Worm (Caenorhabditis elegans) whole organism, L2 larva: ENCODE results near the gene nhr-97.

ENCODE experiments used
- C34F6.9 ChIP-seq: fragments of 150-350 bp; optimal IDR thresholded peaks from 2 replicates; lab custom pipeline; 2014; ENCODE audit warnings: missing biosample characterization, missing genetic modification characterization
- F13H6.1 ChIP-seq: sonication (generic microtip); optimal IDR thresholded peaks from 2 replicates; lab custom pipeline; 2016; ENCODE audit warnings: missing genetic modification characterization, missing compliant biosample characterization
- R02D3.7 ChIP-seq: fragments of 150-350 bp; optimal IDR thresholded peaks from 2 replicates; lab custom pipeline; 2014; ENCODE audit warnings: missing biosample characterization, missing genetic modification characterization
- ama-1 ChIP-seq: fragments of 150-350 bp; optimal IDR thresholded peaks from 2 replicates; lab custom pipeline; 2018; ENCODE audit warnings: inconsistent platforms
- egl-27 ChIP-seq: sonication (generic microtip); optimal IDR thresholded peaks from 3 replicates; lab custom pipeline; 2017; ENCODE audit warnings: missing biosample characterization, missing genetic modification reagents, missing genetic modification characterization
- fos-1 ChIP-seq: fragments of 150-350 bp; optimal IDR thresholded peaks from 2 replicates; lab custom pipeline; 2014; ENCODE audit warnings: missing biosample characterization, missing genetic modification characterization
- lsy-2 ChIP-seq, 2 experiments: fragments of 150-350 bp in 1 of 2; sonication (generic microtip) in 1 of 2; optimal IDR thresholded peaks; 2 replicates each; lab custom pipeline; 2014 to 2017; ENCODE audit warnings: missing biosample characterization in 2 of 2, missing genetic modification characterization in 2 of 2
- nhr-12 ChIP-seq: fragments of 150-350 bp; optimal IDR thresholded peaks from 2 replicates; lab custom pipeline; 2014; ENCODE audit warnings: missing biosample characterization, missing genetic modification characterization
- nhr-237 ChIP-seq: fragments of 150-350 bp; optimal IDR thresholded peaks from 2 replicates; lab custom pipeline; 2014; ENCODE audit warnings: missing biosample characterization, missing genetic modification characterization
- nhr-77 ChIP-seq: fragments of 150-350 bp; optimal IDR thresholded peaks from 2 replicates; lab custom pipeline; 2014; ENCODE audit warnings: missing biosample characterization, missing genetic modification characterization
- sem-4 ChIP-seq: fragments of 150-350 bp; optimal IDR thresholded peaks from 2 replicates; lab custom pipeline; 2014; ENCODE audit warnings: missing biosample characterization, missing genetic modification reagents, missing genetic modification characterization
- unc-55 ChIP-seq: fragments of 150-350 bp; sonication (generic microtip); optimal IDR thresholded peaks from 3 replicates; lab custom pipeline; 2014; ENCODE audit warnings: missing biosample characterization, missing genetic modification reagents, missing genetic modification characterization
- unc-62 ChIP-seq: fragments of 150-350 bp; optimal IDR thresholded peaks from 2 replicates; lab custom pipeline; 2014; ENCODE audit warnings: missing biosample characterization, missing genetic modification reagents, missing genetic modification characterization
- ztf-4 ChIP-seq: fragments of 150-350 bp; optimal IDR thresholded peaks from 2 replicates; lab custom pipeline; 2014; ENCODE audit warnings: missing biosample characterization, missing genetic modification characterization

ce11 chrIV:9789496-9789895 is 32.1 kb downstream of the nhr-97 start, which contains the start of gene T13F2.4:
- TF ChIP-seq unc-55 (no peak), R02D3.7 (tag; lab: Kevin White, UChicago) (no peak), ztf-4 (tag; lab: Kevin White, UChicago) (no peak), sem-4 (tag; lab: Kevin White, UChicago) (no peak), nhr-12 (tag; lab: Kevin White, UChicago) (no peak), nhr-237 (tag; lab: Kevin White, UChicago) (no peak), ama-1 (lab: Kevin White, UChicago) (no peak), fos-1 (tag; lab: Kevin White, UChicago) (no peak), unc-62 (no peak), C34F6.9 (tag; lab: Kevin White, UChicago) (no peak), egl-27 (no peak), nhr-77 (no peak), F13H6.1 (tag; lab: Kevin White, UChicago) (no peak), lsy-2 (tag; optimal IDR thresholded peaks at IDR 0.05; lab: Kevin White, UChicago) (no peak)
